Worm (Caenorhabditis elegans) whole organism, L4/young adult: ENCODE results near the gene mam-2.

Source experiments
- W03F9.2 ChIP-seq: fragments of 150-350 bp; optimal IDR thresholded peaks from 2 replicates; lab custom pipeline; 2014; ENCODE audit warnings: missing biosample characterization, missing genetic modification characterization
- dao-5 ChIP-seq: sonication (generic microtip); optimal IDR thresholded peaks from 2 replicates; lab custom pipeline; 2016; ENCODE audit warnings: missing genotype, missing genetic modification characterization, moderate library complexity, missing compliant biosample characterization
- him-1 ChIP-seq: sonication (generic microtip); optimal IDR thresholded peaks from 2 replicates; lab custom pipeline; 2016; ENCODE audit warnings: missing genotype, missing genetic modification reagents, missing genetic modification characterization, missing compliant biosample characterization

mam-2 gene

DNA sequence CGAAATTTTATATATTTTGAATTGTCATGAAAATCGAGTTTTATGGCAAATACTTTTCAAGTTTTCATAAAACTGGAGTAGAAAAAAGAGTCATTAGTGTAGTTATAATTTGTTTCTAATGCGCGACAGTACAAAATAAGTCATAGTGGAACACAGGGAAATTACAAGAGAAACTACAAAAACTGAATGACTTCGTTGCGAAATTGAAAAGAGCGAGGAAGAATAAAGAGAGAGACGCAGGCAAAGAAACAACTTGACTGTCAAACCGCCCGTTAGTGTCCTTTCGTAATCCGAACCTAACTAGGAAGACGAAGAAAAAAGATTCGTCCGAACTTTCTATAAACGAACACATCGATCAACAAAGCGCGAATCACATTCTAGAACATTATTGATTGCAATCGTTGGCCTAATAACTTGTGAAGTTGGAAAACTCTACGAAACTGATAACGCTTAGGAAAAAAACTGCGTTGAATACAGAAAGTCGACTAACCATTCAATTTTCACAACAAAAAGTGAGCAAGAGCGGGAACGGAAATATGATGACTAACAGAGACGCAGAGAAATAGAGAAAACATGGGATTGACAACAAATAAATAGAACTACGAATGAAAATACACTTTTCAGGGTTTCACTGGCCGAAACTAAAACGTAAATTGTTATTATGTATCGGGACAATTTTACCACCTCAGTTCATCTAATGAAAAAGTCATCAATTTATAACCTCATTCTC lies 10.6 kb downstream of the mam-2 start:
- no peak for TF ChIP-seq him-1 (tag; lab: Kevin White, UChicago)
- peak; percentile 50 for TF ChIP-seq W03F9.2

DNA sequence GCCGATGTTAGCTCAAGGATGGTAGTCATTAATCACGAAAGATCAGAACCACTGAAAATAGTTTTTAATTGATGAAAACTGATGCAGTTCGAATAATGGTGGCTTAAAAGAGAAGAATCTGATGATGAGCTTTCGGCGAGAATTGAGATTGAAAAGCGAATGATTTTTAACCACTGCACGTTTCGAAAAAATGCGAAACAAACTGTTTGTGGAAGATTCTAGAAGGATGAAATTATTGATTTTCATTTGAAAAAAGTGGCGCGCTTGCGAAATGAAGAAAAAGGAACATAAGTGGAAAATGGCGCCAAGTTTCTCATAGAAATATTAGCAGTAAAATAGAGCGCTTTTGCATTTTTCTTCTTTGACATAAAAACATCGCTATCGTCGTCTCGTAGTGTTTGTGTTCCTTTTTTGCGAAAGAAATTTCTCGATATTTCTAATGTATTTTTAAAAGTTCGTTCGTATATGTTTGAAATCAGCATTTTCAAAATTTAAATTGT lies 11.9 kb downstream of the mam-2 start, which contains the start of gene uba-1:
Gene uba-1, minus strand, starts transcription at position 51 of the 500 bp plus-strand sequence.
- TF ChIP-seq W03F9.2, result peak; percentile 34
- no peak for TF ChIP-seq him-1 (tag; lab: Kevin White, UChicago)

DNA sequence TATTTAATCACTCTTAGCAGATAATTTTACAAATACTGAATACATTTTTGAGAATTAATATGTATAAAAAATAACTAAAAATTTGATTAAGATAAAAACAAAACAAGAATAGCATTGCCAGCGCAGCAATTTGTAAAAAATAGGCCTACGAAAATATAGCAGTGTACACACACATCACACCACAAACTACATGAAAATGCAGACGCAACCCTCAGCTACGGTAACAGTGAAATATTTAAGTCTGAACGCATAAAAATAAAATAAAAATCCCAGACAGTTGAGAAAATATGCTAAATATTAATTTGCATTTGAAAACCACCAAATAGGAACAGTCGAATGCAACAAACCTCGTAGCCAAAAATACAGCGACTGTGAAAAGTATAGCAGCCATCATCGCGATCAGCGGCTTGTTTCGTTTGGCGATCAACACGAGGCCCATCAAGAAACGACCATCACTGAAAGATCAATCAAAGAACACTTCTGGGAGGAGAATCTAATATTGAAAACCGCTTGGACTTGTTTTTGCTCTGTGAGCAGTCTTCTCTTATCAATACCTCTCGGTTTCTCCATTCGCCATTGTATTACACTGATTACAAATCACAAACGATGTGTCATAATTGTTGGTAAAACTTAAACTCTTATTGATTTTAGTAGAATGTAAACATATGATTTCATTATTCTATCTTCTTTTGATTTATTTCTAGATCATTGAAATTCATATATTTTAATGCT lies 15.7 kb downstream of the mam-2 start, which contains the start of gene pyp-1:
Gene pyp-1, minus strand, starts transcription at position 439 of the 732 bp plus-strand sequence.
- TF ChIP-seq him-1 (tag; lab: Kevin White, UChicago) (no peak), dao-5 (tag; lab: Kevin White, UChicago) (no peak), W03F9.2 (no peak)

DNA sequence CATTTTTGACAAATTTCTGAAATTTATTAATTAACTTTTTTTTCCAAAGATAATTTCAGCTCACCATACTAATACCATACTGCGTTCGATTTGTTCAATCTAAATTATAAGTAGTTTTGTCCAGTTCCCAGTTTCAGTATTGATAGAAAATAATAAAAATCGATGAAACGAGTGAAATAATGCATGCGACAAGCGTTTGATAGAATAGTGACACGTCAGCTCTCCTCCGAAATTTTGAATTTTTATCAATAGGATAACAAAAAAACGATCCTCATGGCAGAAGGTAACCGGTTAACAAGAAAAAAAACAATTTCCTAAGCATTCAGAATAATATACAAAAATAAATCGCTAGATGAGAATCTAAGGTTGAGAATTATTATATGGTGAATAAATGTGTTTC lies 18.8 kb downstream of the mam-2 start, which contains the start of gene C47E12.3:
Gene C47E12.3, minus strand, starts transcription at position 101 of the 400 bp plus-strand sequence.
- TF ChIP-seq W03F9.2 (no peak), dao-5 (tag; lab: Kevin White, UChicago) (no peak), him-1 (tag; lab: Kevin White, UChicago) (no peak)

DNA sequence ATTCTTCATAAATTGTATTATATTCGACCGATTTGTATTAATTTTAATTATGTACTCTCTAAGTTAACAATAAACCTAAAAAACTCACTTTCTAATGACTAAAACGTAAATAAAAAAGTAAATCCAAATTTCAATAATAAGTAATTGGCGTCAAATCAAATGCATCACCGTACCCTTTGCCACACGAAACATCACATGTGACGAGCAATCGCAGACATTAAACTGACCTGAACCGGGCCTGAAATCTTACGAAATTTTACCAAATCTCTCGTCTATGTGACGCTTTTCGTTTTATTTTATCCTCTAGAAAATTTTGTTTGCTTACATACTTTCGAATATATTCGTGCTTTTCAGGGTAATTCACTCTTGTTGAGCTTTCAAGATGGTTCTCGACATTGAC lies 20.4 kb downstream of the mam-2 start, which contains the start of the genes C47E12.2 and sars-1:
Gene C47E12.2, minus strand, starts transcription at position 131 of the 400 bp plus-strand sequence.
Gene sars-1, plus strand, starts transcription at position 355 of the 400 bp plus-strand sequence.
- TF ChIP-seq W03F9.2, result no peak

DNA sequence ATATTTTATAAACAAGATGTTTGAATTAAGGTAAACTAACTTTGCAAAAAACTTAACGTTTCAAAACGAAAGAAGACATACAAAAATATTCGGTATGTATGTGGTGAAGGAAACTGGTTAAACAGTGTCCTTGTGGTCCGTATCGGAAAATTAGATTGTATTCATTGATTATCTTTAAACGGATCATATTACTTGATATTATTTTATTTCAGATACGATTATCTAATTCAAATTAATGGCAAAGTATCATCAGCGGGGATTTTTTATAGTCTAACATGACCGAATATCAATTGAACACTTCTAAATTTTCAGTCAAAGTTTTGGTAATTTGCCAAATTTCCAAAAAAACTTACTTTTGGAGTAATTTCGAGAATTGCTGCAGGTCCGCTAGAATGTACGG lies 23.8 kb downstream of the mam-2 start, which contains the start of gene C47E12.13:
Gene C47E12.13, minus strand, starts transcription at position 101 of the 400 bp plus-strand sequence.
- TF ChIP-seq W03F9.2, result no peak
- no peak for TF ChIP-seq him-1 (tag; lab: Kevin White, UChicago)
- no peak for TF ChIP-seq dao-5 (tag; lab: Kevin White, UChicago)

DNA sequence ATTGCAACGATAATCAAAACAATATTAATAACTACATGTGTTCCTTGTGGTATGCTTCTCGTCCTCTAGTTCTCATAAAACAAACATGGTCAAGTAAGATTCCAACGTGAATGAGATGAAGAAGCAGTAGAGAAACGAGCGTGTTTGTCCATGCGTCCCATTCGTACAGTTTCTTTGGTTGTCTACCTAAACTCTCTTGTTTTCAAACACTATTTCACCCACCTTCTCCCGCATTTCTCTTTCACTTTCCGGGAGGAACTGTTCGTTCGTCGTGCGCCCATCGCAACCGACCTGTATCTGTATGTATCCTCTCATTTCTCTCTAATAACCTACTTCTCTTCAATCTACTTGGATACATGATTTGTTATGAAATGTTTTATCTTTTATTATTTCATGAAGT lies 24.8 kb downstream of the mam-2 start:
- TF ChIP-seq dao-5 (tag; lab: Kevin White, UChicago) (no peak), him-1 (tag; lab: Kevin White, UChicago) (no peak), W03F9.2 (no peak)

DNA sequence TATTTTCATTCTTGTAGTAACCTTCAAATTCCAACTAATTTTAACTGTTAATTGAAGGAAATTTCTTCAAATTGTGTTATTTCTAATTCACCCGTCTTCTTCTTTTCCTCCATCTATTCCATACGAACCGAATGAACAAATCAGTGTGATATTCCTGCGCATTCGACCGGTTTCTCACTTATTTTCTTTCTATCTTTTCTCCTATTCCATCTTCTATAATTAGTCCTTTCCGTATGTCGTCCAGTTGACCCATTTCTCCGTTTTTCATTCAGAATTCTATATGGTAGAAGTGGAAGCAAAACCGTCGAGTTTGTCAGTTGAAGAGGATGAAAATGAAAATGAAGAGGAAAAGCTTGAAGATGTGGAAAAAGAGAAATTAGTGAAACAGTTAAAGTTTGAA lies 26.5 kb downstream of the mam-2 start, which contains the start of gene magu-4:
Gene magu-4, plus strand, starts transcription at position 218 of the 400 bp plus-strand sequence.
- TF ChIP-seq W03F9.2 (no peak), dao-5 (tag; lab: Kevin White, UChicago) (no peak), him-1 (tag; lab: Kevin White, UChicago) (no peak)

DNA sequence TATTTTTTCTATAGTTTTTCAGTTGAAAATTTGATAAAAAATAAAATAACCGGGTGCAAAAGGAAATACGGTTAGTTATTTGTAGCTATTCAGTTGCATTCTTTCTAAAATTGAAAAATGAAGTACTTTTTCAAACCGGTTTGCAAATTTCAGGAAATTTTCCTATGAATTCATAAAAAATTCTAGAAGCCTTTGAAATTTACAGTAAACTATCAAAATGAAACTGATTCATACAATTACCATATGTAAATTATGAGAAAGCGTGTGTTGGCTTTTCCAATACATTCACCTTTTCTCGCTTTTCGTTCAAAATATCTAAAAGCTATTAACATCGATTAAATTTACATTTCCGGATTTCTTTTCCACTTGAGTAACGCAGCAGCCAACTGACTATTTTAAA lies 34.0 kb downstream of the mam-2 start, which contains the start of gene ent-7:
Gene ent-7, plus strand, starts transcription at position 301 of the 400 bp plus-strand sequence.
- TF ChIP-seq him-1 (tag; lab: Kevin White, UChicago) (no peak), W03F9.2 (no peak), dao-5 (tag; lab: Kevin White, UChicago) (no peak)

DNA sequence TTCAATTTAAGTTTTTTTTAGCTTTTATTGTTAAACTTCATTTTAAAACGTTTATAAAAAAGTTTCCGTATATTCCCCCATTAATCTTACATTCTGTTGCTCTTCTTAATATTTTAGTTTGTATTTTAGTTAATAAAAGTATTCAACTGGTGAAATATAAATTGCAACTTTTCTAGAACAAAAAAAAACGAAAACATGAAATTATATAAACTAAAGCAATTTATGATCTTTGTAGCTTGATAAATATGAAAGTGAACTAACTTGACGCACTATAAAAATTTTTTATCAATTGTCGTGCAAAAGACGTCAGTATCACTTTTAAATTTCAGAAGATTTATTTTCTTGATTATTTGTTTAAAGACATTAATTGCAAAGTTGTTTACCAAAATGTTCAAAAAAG lies 34.6 kb downstream of the mam-2 start, which contains the start of gene F44D12.2:
Gene F44D12.2, minus strand, starts transcription at position 101 of the 400 bp plus-strand sequence.
- TF ChIP-seq dao-5 (tag; lab: Kevin White, UChicago), result no peak
- TF ChIP-seq W03F9.2, result no peak
- no peak for TF ChIP-seq him-1 (tag; lab: Kevin White, UChicago)

DNA sequence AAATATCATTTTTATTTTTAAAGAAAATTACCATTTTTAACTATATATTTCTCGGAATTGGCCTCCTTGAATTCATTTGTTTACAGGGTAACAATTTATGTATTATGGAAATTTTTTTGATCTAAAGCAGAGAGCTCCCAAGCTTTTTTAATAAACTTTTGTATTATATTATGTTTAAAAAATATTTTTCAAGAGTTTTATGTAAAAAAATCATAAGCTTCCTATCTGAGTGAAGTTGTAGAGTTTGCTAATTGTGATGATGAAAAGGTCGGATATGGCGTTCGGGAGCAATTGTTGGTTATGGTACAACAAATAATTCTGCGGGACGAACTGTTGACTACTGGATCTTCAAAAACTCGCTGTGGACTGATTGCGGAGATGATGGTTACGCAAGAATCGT lies 38.3 kb downstream of the mam-2 start, which contains the start of gene F44D12.19:
Gene F44D12.19, plus strand, starts transcription at position 301 of the 400 bp plus-strand sequence.
- TF ChIP-seq dao-5 (tag; lab: Kevin White, UChicago) (no peak), him-1 (tag; lab: Kevin White, UChicago) (no peak), W03F9.2 (no peak)

DNA sequence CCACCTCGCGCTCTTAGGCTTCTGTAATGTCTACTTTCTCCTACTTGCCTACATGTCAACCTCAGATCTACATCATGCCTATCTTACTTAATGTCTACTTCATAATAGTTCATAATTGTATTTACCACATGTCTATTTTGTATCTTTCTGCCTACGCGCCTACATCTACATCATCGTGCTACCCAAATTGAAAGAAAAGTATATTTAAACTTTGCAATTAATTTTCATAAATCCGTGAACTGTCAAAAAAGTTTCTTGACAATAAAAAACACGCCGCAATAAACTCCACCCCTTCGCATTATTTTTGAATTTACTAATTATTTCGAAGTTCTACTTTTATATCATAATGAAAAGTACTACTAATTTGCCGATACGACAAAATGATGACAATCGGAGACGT lies 40.0 kb downstream of the mam-2 start, which contains the start of gene F44D12.8:
Gene F44D12.8, plus strand, starts transcription at position 301 of the 400 bp plus-strand sequence.
- TF ChIP-seq W03F9.2 (no peak), dao-5 (tag; lab: Kevin White, UChicago) (no peak), him-1 (tag; lab: Kevin White, UChicago) (no peak)

DNA sequence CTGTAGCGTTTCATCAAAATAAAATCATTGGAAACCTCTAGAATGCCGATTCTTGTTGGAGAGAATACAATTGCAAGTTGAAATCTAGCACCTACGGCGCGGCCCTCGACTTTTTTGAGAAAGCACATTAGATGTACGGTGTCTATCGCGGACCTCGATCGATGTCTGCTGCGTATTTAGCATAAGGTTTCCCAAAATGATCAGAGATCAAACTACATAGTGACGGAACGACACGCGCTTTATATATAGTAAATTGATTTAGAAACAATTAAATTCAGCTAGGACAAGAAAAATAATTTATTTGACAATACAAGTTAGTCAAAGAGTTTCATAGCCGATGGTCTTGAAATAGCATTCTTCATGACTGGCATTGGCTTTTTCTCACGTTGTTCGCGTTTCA lies 43.1 kb downstream of the mam-2 start:
- TF ChIP-seq him-1 (tag; lab: Kevin White, UChicago), result no peak
- TF ChIP-seq W03F9.2, result no peak
- TF ChIP-seq dao-5 (tag; lab: Kevin White, UChicago), result no peak
